Worm (Caenorhabditis elegans) whole organism, L2 larva: Measurements from ENCODE around the gene col-180.

ENCODE experiments used
- alr-1 ChIP-seq: fragments of 150-350 bp; optimal IDR thresholded peaks from 2 replicates; lab custom pipeline; 2014; ENCODE audit warnings: missing biosample characterization, missing genetic modification characterization
- peb-1 ChIP-seq: fragments of 150-350 bp; optimal IDR thresholded peaks from 2 replicates; lab custom pipeline; 2014; ENCODE audit warnings: missing biosample characterization, missing genetic modification characterization
- unc-55 ChIP-seq: fragments of 150-350 bp; sonication (generic microtip); optimal IDR thresholded peaks from 3 replicates; lab custom pipeline; 2014; ENCODE audit warnings: missing biosample characterization, missing genetic modification reagents, missing genetic modification characterization
- ztf-4 ChIP-seq: fragments of 150-350 bp; optimal IDR thresholded peaks from 2 replicates; lab custom pipeline; 2014; ENCODE audit warnings: missing biosample characterization, missing genetic modification characterization

The col-180 gene

DNA sequence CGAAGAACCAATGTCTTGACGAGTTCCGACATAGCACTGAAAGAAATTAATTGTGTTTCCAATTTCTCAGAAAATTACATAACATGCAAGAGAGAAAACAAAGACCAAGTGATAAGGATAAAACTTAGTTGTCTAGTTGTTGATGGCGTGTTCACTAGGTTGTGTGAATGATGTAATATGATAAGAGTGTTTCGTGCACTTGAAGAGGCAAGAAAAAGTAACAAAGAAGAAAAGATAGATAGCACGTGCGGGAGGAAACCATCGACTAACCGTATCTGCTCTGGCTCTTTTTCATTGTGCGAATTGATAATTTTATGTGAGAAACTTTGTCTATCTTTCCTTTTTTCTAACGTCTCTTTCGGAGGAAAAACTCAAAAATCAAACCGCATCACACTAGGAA, 50.5 kb downstream of the col-180 start, which contains the start of gene sfxn-1.5 (continued):
- TF ChIP-seq unc-55 (GFP tag; lab: Kevin White, UChicago) (no peak), peb-1 (no peak), ztf-4 (no peak), alr-1 (tag; lab: Kevin White, UChicago) (no peak)
